Fruit fly (Drosophila melanogaster) whole organism, adult: ENCODE measurements around the gene CG31937.

Experiments
- CG11617 ChIP-seq: fragments of 200-800 bp; sonication (Bioruptor generic); optimal IDR thresholded peaks from 2 replicates; lab custom pipeline; 2017; ENCODE audit warnings: mild to moderate bottlenecking, missing biosample characterization, missing genetic modification reagents, missing genetic modification characterization
- CG12768 ChIP-seq: fragments of 200-800 bp; sonication (Bioruptor generic); optimal IDR thresholded peaks from 2 replicates; lab custom pipeline; 2017; ENCODE audit warnings: missing biosample characterization, missing genetic modification characterization, mild to moderate bottlenecking, moderate library complexity, missing genetic modification reagents
- CG1620 ChIP-seq: fragments of 200-800 bp; sonication (Bioruptor generic); optimal IDR thresholded peaks from 2 replicates; lab custom pipeline; 2016; ENCODE audit warnings: missing biosample characterization, missing genetic modification characterization
- CG33017 ChIP-seq: fragments of 200-800 bp; sonication (Bioruptor generic); optimal IDR thresholded peaks from 2 replicates; lab custom pipeline; 2018; ENCODE audit warnings: missing biosample characterization, mild to moderate bottlenecking, missing genetic modification characterization, moderate library complexity
- CG7045 ChIP-seq: fragments of 200-800 bp; sonication (Bioruptor generic); optimal IDR thresholded peaks from 2 replicates; lab custom pipeline; 2017; ENCODE audit warnings: missing biosample characterization, mild to moderate bottlenecking, missing genetic modification characterization
- CG7101 ChIP-seq: fragments of 200-800 bp; sonication (Bioruptor generic); optimal IDR thresholded peaks from 2 replicates; lab custom pipeline; 2018; ENCODE audit warnings: missing biosample characterization, mild to moderate bottlenecking, missing genetic modification characterization, moderate library complexity
- Crg-1 ChIP-seq: fragments of 200-800 bp; sonication (Bioruptor generic); optimal IDR thresholded peaks from 2 replicates; lab custom pipeline; 2016; ENCODE audit warnings: missing biosample characterization, missing genetic modification characterization
- Hr96 ChIP-seq: fragments of 200-800 bp; sonication (Bioruptor generic); optimal IDR thresholded peaks from 2 replicates; lab custom pipeline; 2016; ENCODE audit warnings: missing biosample characterization, missing genetic modification characterization
- Mnt ChIP-seq: fragments of 200-800 bp; sonication (Bioruptor generic); optimal IDR thresholded peaks from 2 replicates; lab custom pipeline; 2016; ENCODE audit warnings: missing biosample characterization, mild to moderate bottlenecking, missing genetic modification characterization
- cic ChIP-seq: fragments of 200-800 bp; sonication (Bioruptor generic); optimal IDR thresholded peaks from 2 replicates; lab custom pipeline; 2017; ENCODE audit warnings: missing biosample characterization, mild to moderate bottlenecking, missing genetic modification characterization, moderate library complexity
- kay ChIP-seq: fragments of 200-800 bp; sonication (Bioruptor generic); peaks from one replicate; lab custom pipeline; 2016; ENCODE audit warnings: missing biosample characterization, missing genetic modification characterization, borderline replicate concordance
- ovo ChIP-seq: fragments of 200-800 bp; sonication (Bioruptor generic); optimal IDR thresholded peaks from 2 replicates; lab custom pipeline; 2016; ENCODE audit warnings: missing biosample characterization, missing genetic modification characterization
- tj ChIP-seq: fragments of 200-800 bp; sonication (Bioruptor generic); optimal IDR thresholded peaks from 3 replicates; lab custom pipeline; 2017; ENCODE audit warnings: missing biosample characterization, mild to moderate bottlenecking, missing genetic modification characterization, moderate library complexity
- toe ChIP-seq: fragments of 200-800 bp; sonication (Bioruptor generic); optimal IDR thresholded peaks from 2 replicates; lab custom pipeline; 2016; ENCODE audit warnings: missing biosample characterization, missing genetic modification characterization

DNA sequence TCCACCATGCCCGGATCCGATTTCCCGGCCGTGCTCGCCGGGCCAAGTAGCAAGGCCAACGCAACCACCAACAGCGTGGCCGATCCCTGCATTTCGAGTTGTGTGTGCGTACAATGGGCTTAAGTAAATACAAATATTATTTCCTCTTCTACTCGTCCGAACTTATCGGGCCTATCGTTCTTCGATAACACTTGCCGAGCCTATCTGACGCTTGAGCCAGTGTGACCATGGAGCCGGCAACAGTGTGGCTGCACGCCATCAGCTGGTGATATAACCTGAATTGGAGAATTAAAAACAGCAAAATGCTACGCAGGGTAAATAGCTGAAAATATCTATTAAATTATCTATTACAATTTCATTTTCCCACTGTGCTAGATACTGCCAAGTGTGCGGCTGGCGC lies 19.5 kb upstream of the CG31937 start, which contains the start of the genes CG17660 and mRpL48:
- TF ChIP-seq CG7045 (no peak), toe (GFP tag; lab: Kevin White, UChicago) (no peak), ovo (peak; percentile 40), Crg-1 (GFP tag; lab: Kevin White, UChicago) (no peak), CG33017 (no peak), CG12768 (GFP tag; lab: Kevin White, UChicago) (no peak), cic (GFP tag; lab: Kevin White, UChicago) (peak; percentile 22), CG11617 (GFP tag; lab: Kevin White, UChicago) (peak; percentile 33), Hr96 (GFP tag; lab: Kevin White, UChicago) (no peak), CG7101 (peak; percentile 17), CG1620 (GFP tag; lab: Kevin White, UChicago) (peak; percentile 19), Mnt (GFP tag; lab: Kevin White, UChicago) (peak; percentile 62), tj (no peak), kay (GFP tag; lab: Kevin White, UChicago) (no peak)
